Worm (Caenorhabditis elegans): ENCODE results near the gene fipr-3.

DNA sequence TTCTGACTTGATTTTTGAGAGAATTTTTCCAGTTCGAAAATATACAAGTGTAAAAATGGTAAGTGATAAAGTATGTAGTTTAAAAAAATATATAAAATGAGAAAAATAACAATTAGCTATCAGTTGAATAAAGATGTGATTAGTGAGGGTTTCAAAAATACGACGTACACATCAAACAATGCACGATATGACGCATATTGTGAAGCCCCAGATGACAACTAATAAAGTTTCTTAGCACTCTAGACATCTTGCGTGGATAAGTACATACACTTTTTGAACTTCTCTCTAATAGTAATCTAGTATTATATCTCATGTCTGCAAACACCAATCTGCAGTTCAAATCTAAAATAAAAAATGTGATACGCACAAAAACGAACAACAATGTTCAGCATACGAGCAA is 7.2 kb downstream of the fipr-3 start:
- no peak for TF ChIP-seq nfya-1 (tag; optimal IDR thresholded peaks at IDR 0.05)
- no peak for TF ChIP-seq ama-1 (optimal IDR thresholded peaks at IDR 0.05)
- no peak for TF ChIP-seq nhr-11 (tag; optimal IDR thresholded peaks at IDR 0.05)

Data from whole organism, late embryonic.